Fruit fly (Drosophila melanogaster) whole organism, prepupa: ENCODE data around the gene CG6974.

Experiments used
- Met ChIP-seq: fragments of 200-800 bp; sonication (Bioruptor generic); optimal IDR thresholded peaks from 3 replicates; lab custom pipeline; 2016; ENCODE audit warnings: missing biosample characterization, missing genetic modification characterization
- Sox14 ChIP-seq: fragments of 200-800 bp; sonication (Bioruptor generic); optimal IDR thresholded peaks from 3 replicates; lab custom pipeline; 2016; ENCODE audit warnings: missing biosample characterization, missing genetic modification characterization
- dsx ChIP-seq: fragments of 200-800 bp; optimal IDR thresholded peaks from 3 replicates; lab custom pipeline; 2019; ENCODE audit warnings: missing biosample characterization, mild to moderate bottlenecking, missing genetic modification characterization, moderate library complexity; ENCODE audit not compliant: poor library complexity, severe bottlenecking
- esn ChIP-seq: fragments of 200-800 bp; sonication (Bioruptor generic); optimal IDR thresholded peaks from 2 replicates; lab custom pipeline; 2016; ENCODE audit warnings: missing biosample characterization, mild to moderate bottlenecking, missing genetic modification characterization, moderate library complexity
- fkh ChIP-seq: fragments of 200-800 bp; sonication (Bioruptor generic); optimal IDR thresholded peaks from 3 replicates; lab custom pipeline; 2017; ENCODE audit warnings: missing biosample characterization, mild to moderate bottlenecking, missing genetic modification characterization, moderate library complexity
- lz ChIP-seq: fragments of 200-800 bp; sonication (Bioruptor generic); optimal IDR thresholded peaks from 3 replicates; lab custom pipeline; 2016; ENCODE audit warnings: missing biosample characterization, missing genetic modification characterization

- TF ChIP-seq Met (GFP tag; lab: Kevin White, UChicago) (no peak), Sox14 (no peak), lz (GFP tag; lab: Kevin White, UChicago) (no peak), esn (GFP tag; lab: Kevin White, UChicago) (no peak), dsx (GFP tag; lab: Kevin White, UChicago) (no peak), fkh (GFP tag; lab: Kevin White, UChicago) (no peak)
These were observed 21.9 kb downstream of the CG6974 start for dm6 chr3R:15057214-15057613.
